Fruit fly (Drosophila melanogaster) whole organism, embryonic: ENCODE results near the gene CG31816.

Experiments used
- Aef1 ChIP-seq: fragments of 200-800 bp; sonication (Bioruptor generic); IDR thresholded peaks from 3 replicates; pipeline ENCODE4 v1.3.6; 2022; ENCODE audit warnings: missing biosample characterization, missing genetic modification characterization
- Awh ChIP-seq: fragments of 200-800 bp; sonication (Bioruptor generic); IDR thresholded peaks from 2 replicates; pipeline ENCODE4, ENCODE4 v1.3.6; 2022; ENCODE audit warnings: missing biosample characterization, missing genetic modification characterization
- B-H2 ChIP-seq: fragments of 200-800 bp; sonication (Bioruptor generic); optimal IDR thresholded peaks from 2 replicates; lab custom pipeline; 2018; ENCODE audit warnings: missing biosample characterization, mild to moderate bottlenecking, missing genetic modification characterization
- BEAF-32 ChIP-seq: fragments of 200-800 bp; sonication (Bioruptor generic); optimal IDR thresholded peaks from 3 replicates; lab custom pipeline; 2017; ENCODE audit warnings: missing biosample characterization, missing genetic modification characterization, mild to moderate bottlenecking, moderate library complexity, missing genetic modification reagents
- BtbVII ChIP-seq: fragments of 200-800 bp; sonication (Bioruptor generic); optimal IDR thresholded peaks from 3 replicates; lab custom pipeline; 2017; ENCODE audit warnings: missing biosample characterization, mild to moderate bottlenecking, missing genetic modification characterization
- CG10267 ChIP-seq: fragments of 200-800 bp; sonication (Bioruptor generic); optimal IDR thresholded peaks from 2 replicates; lab custom pipeline; 2018; ENCODE audit warnings: missing biosample characterization, mild to moderate bottlenecking, missing genetic modification characterization, moderate library complexity
- CG10274 ChIP-seq: fragments of 200-800 bp; sonication (Bioruptor generic); optimal IDR thresholded peaks from 3 replicates; lab custom pipeline; 2017; ENCODE audit warnings: missing biosample characterization, mild to moderate bottlenecking, missing genetic modification characterization
- CG11560 ChIP-seq: fragments of 200-800 bp; sonication (Bioruptor generic); IDR thresholded peaks from 3 replicates; pipeline ENCODE4 v1.3.6; 2022; ENCODE audit warnings: missing biosample characterization, missing genetic modification characterization
- CG13123 ChIP-seq: fragments of 200-800 bp; sonication (Bioruptor generic); optimal IDR thresholded peaks from 2 replicates; lab custom pipeline; 2016; ENCODE audit warnings: missing biosample characterization, missing genetic modification characterization
- CG13287 ChIP-seq: fragments of 200-800 bp; sonication (Bioruptor generic); IDR thresholded peaks from 2 replicates; pipeline ENCODE4 v1.3.6; 2022; ENCODE audit warnings: missing biosample characterization, missing genetic modification characterization; ENCODE audit not compliant: partially characterized antibody
- CG14965 ChIP-seq: fragments of 200-800 bp; sonication (Bioruptor generic); optimal IDR thresholded peaks from 2 replicates; lab custom pipeline; 2016; ENCODE audit warnings: missing biosample characterization, missing genetic modification characterization, borderline replicate concordance
- CG15073 ChIP-seq: fragments of 200-800 bp; sonication (Bioruptor generic); optimal IDR thresholded peaks from 2 replicates; lab custom pipeline; 2016; ENCODE audit warnings: missing biosample characterization, missing genetic modification characterization
- CG15514 ChIP-seq: fragments of 200-800 bp; sonication (Bioruptor generic); optimal IDR thresholded peaks from 3 replicates; lab custom pipeline; 2017; ENCODE audit warnings: missing biosample characterization, missing genetic modification characterization, mild to moderate bottlenecking, moderate library complexity, missing genetic modification reagents
- CG15696 ChIP-seq: fragments of 200-800 bp; sonication (Bioruptor generic); optimal IDR thresholded peaks from 2 replicates; lab custom pipeline; 2019; ENCODE audit warnings: missing biosample characterization, mild to moderate bottlenecking, missing genetic modification characterization, moderate library complexity
- CG16779 ChIP-seq: fragments of 200-800 bp; sonication (Bioruptor generic); IDR thresholded peaks from 2 replicates; pipeline ENCODE4 v1.3.6; 2022; ENCODE audit warnings: missing biosample characterization, missing genetic modification characterization
- CG17568 ChIP-seq: fragments of 200-800 bp; sonication (Bioruptor generic); optimal IDR thresholded peaks from 2 replicates; lab custom pipeline; 2018; ENCODE audit warnings: missing biosample characterization, mild to moderate bottlenecking, missing genetic modification characterization, moderate library complexity
- CG17802 ChIP-seq: fragments of 200-800 bp; sonication (Bioruptor generic); optimal IDR thresholded peaks from 2 replicates; lab custom pipeline; 2018; ENCODE audit warnings: missing biosample characterization, mild to moderate bottlenecking, missing genetic modification characterization, moderate library complexity
- CG1832 ChIP-seq: fragments of 200-800 bp; sonication (Bioruptor generic); optimal IDR thresholded peaks from 2 replicates; lab custom pipeline; 2017; ENCODE audit warnings: missing biosample characterization, mild to moderate bottlenecking, missing genetic modification characterization, inconsistent platforms
- CG3726 ChIP-seq: fragments of 200-800 bp; sonication (Bioruptor generic); IDR thresholded peaks from 3 replicates; pipeline ENCODE4, ENCODE4 v1.3.6; 2022; ENCODE audit warnings: missing biosample characterization, missing genetic modification characterization
- CG3838 ChIP-seq: fragments of 200-800 bp; sonication (Bioruptor generic); optimal IDR thresholded peaks from 3 replicates; lab custom pipeline; 2016; ENCODE audit warnings: missing biosample characterization, missing genetic modification characterization
- CG4854 ChIP-seq: fragments of 200-800 bp; sonication (Bioruptor generic); optimal IDR thresholded peaks from 2 replicates; lab custom pipeline; 2016; ENCODE audit warnings: missing biosample characterization, missing genetic modification characterization, inconsistent platforms
- CG6654 ChIP-seq: fragments of 200-800 bp; sonication (Bioruptor generic); optimal IDR thresholded peaks from 2 replicates; lab custom pipeline; 2017; ENCODE audit warnings: missing biosample characterization, mild to moderate bottlenecking, missing genetic modification characterization
- CG7987 ChIP-seq: fragments of 200-800 bp; sonication (Bioruptor generic); optimal IDR thresholded peaks from 2 replicates; lab custom pipeline; 2018; ENCODE audit warnings: missing biosample characterization, mild to moderate bottlenecking, missing genetic modification characterization, moderate library complexity
- Fer3 ChIP-seq: fragments of 200-800 bp; sonication (Bioruptor generic); optimal IDR thresholded peaks from 2 replicates; lab custom pipeline; 2018; ENCODE audit warnings: missing biosample characterization, mild to moderate bottlenecking, missing genetic modification characterization, moderate library complexity
- Gug ChIP-seq: fragments of 200-800 bp; sonication (Bioruptor generic); IDR thresholded peaks from 4 replicates; pipeline ENCODE4 v1.3.6; 2022; ENCODE audit warnings: missing biosample characterization, missing genetic modification characterization
- HLH4C ChIP-seq: fragments of 200-800 bp; sonication (Bioruptor generic); IDR thresholded peaks from 3 replicates; pipeline ENCODE4 v1.3.6; 2022; ENCODE audit warnings: missing biosample characterization, missing genetic modification characterization; ENCODE audit not compliant: partially characterized antibody
- Lpt ChIP-seq: fragments of >200 bp; optimal IDR thresholded peaks from 2 replicates; lab custom pipeline; 2018; ENCODE audit warnings: missing biosample characterization, missing genetic modification characterization
- MBD-R2 ChIP-seq: fragments of 200-800 bp; sonication (Bioruptor generic); IDR thresholded peaks from 2 replicates; pipeline ENCODE4 v1.3.6; 2022; ENCODE audit warnings: missing biosample characterization, missing genetic modification characterization
- Poxn ChIP-seq: fragments of 200-800 bp; sonication (Bioruptor generic); IDR thresholded peaks from 2 replicates; pipeline ENCODE4 v1.3.6; 2022; ENCODE audit warnings: missing biosample characterization, missing genetic modification characterization
- Side ChIP-seq: fragments of 200-800 bp; sonication (Bioruptor generic); optimal IDR thresholded peaks from 2 replicates; lab custom pipeline; 2016; ENCODE audit warnings: missing biosample characterization, missing genetic modification characterization
- Sry-δ ChIP-seq: fragments of 200-800 bp; sonication (Bioruptor generic); optimal IDR thresholded peaks from 2 replicates; lab custom pipeline; 2016; ENCODE audit warnings: missing biosample characterization, missing genetic modification characterization
- Ssrp ChIP-seq: fragments of 200-800 bp; sonication (Bioruptor generic); optimal IDR thresholded peaks from 2 replicates; lab custom pipeline; 2018; ENCODE audit warnings: missing biosample characterization, mild to moderate bottlenecking, missing genetic modification characterization, moderate library complexity
- YL-1 ChIP-seq: fragments of 200-800 bp; sonication (Bioruptor generic); optimal IDR thresholded peaks from 3 replicates; lab custom pipeline; 2017; ENCODE audit warnings: missing biosample characterization, mild to moderate bottlenecking, missing genetic modification characterization
- ac ChIP-seq: fragments of 200-800 bp; sonication (Bioruptor generic); optimal IDR thresholded peaks from 3 replicates; lab custom pipeline; 2017; ENCODE audit warnings: missing biosample characterization, mild to moderate bottlenecking, missing genetic modification characterization
- bsh ChIP-seq, 2 experiments: fragments of 200-800 bp; sonication (Bioruptor generic); optimal IDR thresholded peaks; 2 replicates each; lab custom pipeline; 2017 to 2018; ENCODE audit warnings: mild to moderate bottlenecking in 2 of 2, missing biosample characterization in 2 of 2, missing genetic modification characterization in 2 of 2, moderate library complexity in 1 of 2
- ci ChIP-seq: fragments of 200-800 bp; sonication (Bioruptor generic); IDR thresholded peaks from 3 replicates; pipeline ENCODE4 v1.3.6; 2022; ENCODE audit warnings: missing biosample characterization, missing genetic modification characterization
- disco-r ChIP-seq: fragments of 200-800 bp; sonication (Bioruptor generic); optimal IDR thresholded peaks from 2 replicates; lab custom pipeline; 2016; ENCODE audit warnings: missing biosample characterization, missing genetic modification characterization
- esg ChIP-seq: fragments of 200-800 bp; sonication (Bioruptor generic); conservative IDR thresholded peaks from 2 replicates; pipeline ENCODE4 v1.3.6; 2022; ENCODE audit warnings: missing biosample characterization, missing genetic modification characterization
- eve ChIP-seq, 2 experiments: fragments of >200 bp; optimal IDR thresholded peaks; 2 replicates each; lab custom pipeline; 2017; ENCODE audit warnings: missing biosample characterization in 2 of 2, missing genetic modification characterization in 2 of 2
- fd3F ChIP-seq: fragments of 200-800 bp; sonication (Bioruptor generic); optimal IDR thresholded peaks from 2 replicates; lab custom pipeline; 2018; ENCODE audit warnings: missing biosample characterization, mild to moderate bottlenecking, missing genetic modification characterization, moderate library complexity
- ind ChIP-seq: fragments of 200-800 bp; sonication (Bioruptor generic); optimal IDR thresholded peaks from 3 replicates; lab custom pipeline; 2016; ENCODE audit warnings: missing biosample characterization, missing genetic modification characterization
- insv ChIP-seq, 2 experiments: fragments of 200-800 bp; sonication (Bioruptor generic); optimal IDR thresholded peaks; 3 replicates each; lab custom pipeline; 2016 to 2018; ENCODE audit warnings: missing biosample characterization in 2 of 2, missing genetic modification characterization in 2 of 2
- oc ChIP-seq: fragments of 200-800 bp; sonication (Bioruptor generic); optimal IDR thresholded peaks from 2 replicates; lab custom pipeline; 2018; ENCODE audit warnings: missing biosample characterization, mild to moderate bottlenecking, missing genetic modification characterization, moderate library complexity
- phol ChIP-seq: fragments of 200-800 bp; sonication (Bioruptor generic); optimal IDR thresholded peaks from 3 replicates; lab custom pipeline; 2018; ENCODE audit warnings: missing biosample characterization, mild to moderate bottlenecking, missing genetic modification characterization, moderate library complexity
- pnt ChIP-seq: fragments of 200-800 bp; sonication (Bioruptor generic); optimal IDR thresholded peaks from 3 replicates; lab custom pipeline; 2016; ENCODE audit warnings: missing biosample characterization, missing genetic modification characterization
- prd ChIP-seq, 3 experiments: fragments of >200 bp in 2 of 3; fragments of 200-800 bp in 1 of 3; sonication (Bioruptor generic) in 1 of 3; optimal IDR thresholded peaks in 2 of 3; IDR thresholded peaks in 1 of 3; 2 replicates in 2 of 3; 3 replicates in 1 of 3; pipeline versions ENCODE4 v1.3.6 to Lab custom; 2017 to 2022; ENCODE audit warnings: missing biosample characterization in 1 of 3, missing genetic modification characterization in 1 of 3
- pum ChIP-seq: fragments of 200-800 bp; sonication (Bioruptor generic); optimal IDR thresholded peaks from 2 replicates; lab custom pipeline; 2016; ENCODE audit warnings: missing biosample characterization, missing genetic modification characterization
- ro ChIP-seq: fragments of 200-800 bp; sonication (Bioruptor generic); IDR thresholded peaks from 2 replicates; pipeline ENCODE4 v1.3.6; 2022; ENCODE audit warnings: missing biosample characterization, missing genetic modification characterization
- sim ChIP-seq: fragments of 200-800 bp; sonication (Bioruptor generic); IDR thresholded peaks from 2 replicates; pipeline ENCODE4 v1.3.6; 2022; ENCODE audit warnings: missing biosample characterization, missing genetic modification characterization
- tll ChIP-seq, 2 experiments: fragments of 200-800 bp in 1 of 2; fragments of >200 bp in 1 of 2; sonication (Bioruptor generic) in 1 of 2; optimal IDR thresholded peaks; 2 replicates each; lab custom pipeline; 2017 to 2019; ENCODE audit warnings: missing biosample characterization in 2 of 2, missing genetic modification characterization in 2 of 2, mild to moderate bottlenecking in 1 of 2, moderate library complexity in 1 of 2

Gene CG31816

DNA sequence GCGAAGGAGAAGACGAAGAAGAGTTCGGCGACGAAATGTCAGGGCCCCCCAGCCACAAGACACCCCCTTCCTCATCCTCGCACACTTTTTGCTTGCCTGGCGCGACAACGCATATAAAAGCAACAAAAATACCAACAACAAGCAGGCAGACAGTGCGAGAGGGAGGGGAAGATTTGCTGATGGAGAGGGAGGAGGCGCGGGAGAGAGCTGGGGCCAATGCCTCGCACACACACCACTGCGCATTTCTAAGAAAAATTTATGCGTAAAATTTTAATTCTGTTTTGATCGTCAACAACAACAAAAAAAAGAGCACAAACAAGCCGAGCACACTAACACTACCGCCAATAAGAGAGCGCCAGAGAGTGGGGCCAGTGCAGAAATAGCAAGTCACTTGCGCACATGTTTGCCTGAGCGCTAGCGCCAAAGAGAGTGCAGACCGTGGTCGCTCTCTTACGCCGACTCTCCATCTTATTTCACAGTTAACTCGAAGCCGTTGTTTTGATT, 16.3 kb upstream of the CG31816 start (continued):
- TF ChIP-seq Aef1 (peak; percentile 96), CG6654 (GFP tag; lab: Kevin White, UChicago) (no peak), Side (no peak), Lpt (GFP tag; lab: Kevin White, UChicago) (no peak), CG14965 (GFP tag; lab: Kevin White, UChicago) (no peak), phol (tag; lab: Kevin White, UChicago) (no peak), CG17568 (no peak), CG15073 (GFP tag; lab: Kevin White, UChicago) (no peak), CG15696 (tag; lab: Kevin White, UChicago) (peak; percentile 31), Awh (GFP tag; lab: Robert Waterston, UW) (no peak), CG17802 (no peak), ac (GFP tag; lab: Kevin White, UChicago) (no peak), CG10267 (tag; lab: Kevin White, UChicago) (no peak), CG15514 (peak; percentile 55), ind (GFP tag; lab: Kevin White, UChicago) (no peak), YL-1 (GFP tag; lab: Kevin White, UChicago) (peak; percentile 35), Gug (GFP tag; lab: Robert Waterston, UW) (no peak), MBD-R2 (GFP tag; lab: Robert Waterston, UW) (0 out of 2 replicates have a peak, but pooled peaks have one; percentile 29), Sry-δ (GFP tag; lab: Kevin White, UChicago) (no peak), Ssrp (tag; lab: Kevin White, UChicago) (no peak), BEAF-32 (GFP tag; lab: Kevin White, UChicago) (no peak), HLH4C (GFP tag; lab: Robert Waterston, UW) (peak; percentile 39; the same call in 1 of the 3 replicates), CG16779 (no peak), Fer3 (peak; percentile 29), CG3838 (GFP tag; lab: Kevin White, UChicago) (peak; percentile 86), fd3F (no peak), tll (GFP tag; optimal IDR thresholded peaks at IDR 0.05; lab: Kevin White, UChicago) (no peak), disco-r (no peak), CG1832 (peak; percentile 66), pnt (GFP tag; lab: Kevin White, UChicago) (no peak), sim (GFP tag; lab: Robert Waterston, UW) (no peak), oc (tag; lab: Kevin White, UChicago) (peak; percentile 60), prd (optimal IDR thresholded peaks at IDR 0.05; lab: Kevin White, UChicago) (no peak), prd (GFP tag; IDR thresholded peaks at IDR 0.05; lab: Robert Waterston, UW) (no peak), ro (GFP tag; lab: Robert Waterston, UW) (no peak), CG3726 (no peak), Poxn (no peak), eve (GFP tag; optimal IDR thresholded peaks at IDR 0.05; lab: Kevin White, UChicago) (no peak), esg (no peak), B-H2 (GFP tag; lab: Kevin White, UChicago) (peak; percentile 69), CG11560 (tag; lab: Robert Waterston, UW) (no peak), insv (GFP tag; optimal IDR thresholded peaks at IDR 0.05; lab: Kevin White, UChicago) (no peak), CG7987 (peak; percentile 27), pum (GFP tag; lab: Kevin White, UChicago) (no peak), bsh (GFP tag; optimal IDR thresholded peaks at IDR 0.05; lab: Kevin White, UChicago) (peak; percentile 8 to 57), CG4854 (GFP tag; lab: Kevin White, UChicago) (no peak), CG10274 (GFP tag; lab: Kevin White, UChicago) (no peak), CG13123 (no peak), CG13287 (peak; percentile 46; the same call in 1 of the 2 replicates), ci (GFP tag; lab: Robert Waterston, UW) (peak; percentile 74), BtbVII (GFP tag; lab: Kevin White, UChicago) (peak; percentile 73)
